Fruit fly (Drosophila melanogaster) whole organism, prepupa: ENCODE data around the gene CG7987.

Experiments used
- Blimp-1 ChIP-seq: fragments of 200-800 bp; sonication (Bioruptor generic); optimal IDR thresholded peaks from 3 replicates; lab custom pipeline; 2017; ENCODE audit warnings: missing biosample characterization, missing genetic modification characterization, mild to moderate bottlenecking, moderate library complexity, missing genetic modification reagents
- CG10669 ChIP-seq: fragments of 200-800 bp; sonication (Bioruptor generic); optimal IDR thresholded peaks from 3 replicates; lab custom pipeline; 2018; ENCODE audit warnings: missing biosample characterization, mild to moderate bottlenecking, missing genetic modification characterization, moderate library complexity
- CG11294 ChIP-seq: fragments of 200-800 bp; sonication (Bioruptor generic); IDR thresholded peaks from 2 replicates; pipeline ENCODE4 v1.3.6; 2022; ENCODE audit warnings: missing biosample characterization, missing genetic modification characterization
- CG11762 ChIP-seq: fragments of 200-800 bp; sonication (Bioruptor generic); optimal IDR thresholded peaks from 3 replicates; lab custom pipeline; 2016; ENCODE audit warnings: missing biosample characterization, missing genetic modification characterization; ENCODE audit not compliant: insufficient read depth
- CG11902 ChIP-seq: fragments of 200-800 bp; sonication (Bioruptor generic); optimal IDR thresholded peaks from 3 replicates; lab custom pipeline; 2016; ENCODE audit warnings: missing biosample characterization, missing genetic modification characterization
- CG15336 ChIP-seq: fragments of 200-800 bp; sonication (Bioruptor generic); IDR thresholded peaks from 2 replicates; pipeline ENCODE4 v1.3.6; 2022; ENCODE audit warnings: missing biosample characterization, missing genetic modification characterization
- CG1621 ChIP-seq: fragments of 200-800 bp; sonication (Bioruptor generic); optimal IDR thresholded peaks from 3 replicates; lab custom pipeline; 2018; ENCODE audit warnings: missing biosample characterization, mild to moderate bottlenecking, missing genetic modification characterization
- CG3032 ChIP-seq: fragments of 200-800 bp; optimal IDR thresholded peaks from 2 replicates; lab custom pipeline; 2019; ENCODE audit warnings: missing biosample characterization, mild to moderate bottlenecking, missing genetic modification characterization, moderate library complexity
- CG34406 ChIP-seq: fragments of 200-800 bp; sonication (Bioruptor generic); optimal IDR thresholded peaks from 3 replicates; lab custom pipeline; 2016; ENCODE audit warnings: missing biosample characterization, missing genetic modification characterization
- CG3919 ChIP-seq: fragments of 200-800 bp; sonication (Bioruptor generic); optimal IDR thresholded peaks from 3 replicates; lab custom pipeline; 2016; ENCODE audit warnings: missing biosample characterization, missing genetic modification characterization
- CG4318 ChIP-seq: fragments of 200-800 bp; sonication (Bioruptor generic); optimal IDR thresholded peaks from 3 replicates; lab custom pipeline; 2017; ENCODE audit warnings: missing biosample characterization, mild to moderate bottlenecking, missing genetic modification characterization
- CG6163 ChIP-seq: fragments of 200-800 bp; sonication (Bioruptor generic); IDR thresholded peaks from 3 replicates; pipeline ENCODE4 v1.3.6; 2022; ENCODE audit warnings: missing biosample characterization, missing genetic modification characterization
- CG6276 ChIP-seq: fragments of 200-800 bp; sonication (Bioruptor generic); optimal IDR thresholded peaks from 2 replicates; lab custom pipeline; 2017; ENCODE audit warnings: missing biosample characterization, mild to moderate bottlenecking, missing genetic modification characterization
- CG6808 ChIP-seq: fragments of 200-800 bp; sonication (Bioruptor generic); optimal IDR thresholded peaks from 3 replicates; lab custom pipeline; 2017; ENCODE audit warnings: missing biosample characterization, missing genetic modification characterization, mild to moderate bottlenecking, moderate library complexity, missing genetic modification reagents
- CG6854 ChIP-seq: fragments of 200-800 bp; sonication (Bioruptor generic); optimal IDR thresholded peaks from 2 replicates; lab custom pipeline; 2017; ENCODE audit warnings: missing biosample characterization, mild to moderate bottlenecking, missing genetic modification characterization
- CG7368 ChIP-seq: fragments of 200-800 bp; sonication (Bioruptor generic); optimal IDR thresholded peaks from 3 replicates; lab custom pipeline; 2016; ENCODE audit warnings: missing biosample characterization, missing genetic modification characterization
- CG8119 ChIP-seq: fragments of 200-800 bp; sonication (Bioruptor generic); IDR thresholded peaks from 3 replicates; pipeline ENCODE4 v1.3.6; 2022; ENCODE audit warnings: missing biosample characterization, missing genetic modification characterization
- CG8319 ChIP-seq: fragments of 200-800 bp; sonication (Bioruptor generic); optimal IDR thresholded peaks from 3 replicates; lab custom pipeline; 2016; ENCODE audit warnings: missing biosample characterization, missing genetic modification characterization
- CG8632 ChIP-seq: fragments of 200-800 bp; sonication (Bioruptor generic); optimal IDR thresholded peaks from 3 replicates; lab custom pipeline; 2016; ENCODE audit warnings: missing biosample characterization, missing genetic modification characterization
- Eip75B ChIP-seq: fragments of 200-800 bp; sonication (Bioruptor generic); optimal IDR thresholded peaks from 3 replicates; lab custom pipeline; 2016; ENCODE audit warnings: missing biosample characterization, missing genetic modification characterization
- Eip78C ChIP-seq: fragments of 200-800 bp; sonication (Bioruptor generic); peaks from one replicate; lab custom pipeline; 2016; ENCODE audit warnings: missing biosample characterization, missing genetic modification characterization
- Eip93F ChIP-seq: fragments of 200-800 bp; sonication (Bioruptor generic); optimal IDR thresholded peaks from 2 replicates; lab custom pipeline; 2016; ENCODE audit warnings: missing biosample characterization, mild to moderate bottlenecking, missing genetic modification characterization
- Ets21C ChIP-seq: fragments of 200-800 bp; sonication (Bioruptor generic); optimal IDR thresholded peaks from 3 replicates; lab custom pipeline; 2016; ENCODE audit warnings: missing biosample characterization, missing genetic modification characterization
- Gug ChIP-seq: fragments of 200-800 bp; sonication (Bioruptor generic); IDR thresholded peaks from 2 replicates; pipeline ENCODE4 v1.3.6; 2022; ENCODE audit warnings: missing biosample characterization, missing genetic modification characterization
- Hr38 ChIP-seq: sonication (Bioruptor generic); optimal IDR thresholded peaks from 2 replicates; lab custom pipeline; 2016; ENCODE audit warnings: missing biosample characterization, missing genetic modification characterization
- Hr39 ChIP-seq: fragments of 200-800 bp; sonication (Bioruptor generic); optimal IDR thresholded peaks from 2 replicates; lab custom pipeline; 2016; ENCODE audit warnings: missing biosample characterization, missing genetic modification characterization
- Met ChIP-seq: fragments of 200-800 bp; sonication (Bioruptor generic); optimal IDR thresholded peaks from 3 replicates; lab custom pipeline; 2016; ENCODE audit warnings: missing biosample characterization, missing genetic modification characterization
- OdsH ChIP-seq: fragments of 200-800 bp; sonication (Bioruptor generic); optimal IDR thresholded peaks from 3 replicates; lab custom pipeline; 2016; ENCODE audit warnings: missing biosample characterization, missing genetic modification characterization
- Smox ChIP-seq: fragments of 200-800 bp; sonication (Bioruptor generic); optimal IDR thresholded peaks from 3 replicates; lab custom pipeline; 2016; ENCODE audit warnings: missing biosample characterization, missing genetic modification characterization
- achi ChIP-seq: fragments of 200-800 bp; sonication (Bioruptor generic); optimal IDR thresholded peaks from 3 replicates; lab custom pipeline; 2016; ENCODE audit warnings: missing biosample characterization, missing genetic modification characterization
- acj6 ChIP-seq: fragments of 200-800 bp; sonication (Bioruptor generic); optimal IDR thresholded peaks from 3 replicates; lab custom pipeline; 2016; ENCODE audit warnings: missing biosample characterization, missing genetic modification characterization
- cyc ChIP-seq: fragments of 200-800 bp; sonication (Bioruptor generic); optimal IDR thresholded peaks from 3 replicates; lab custom pipeline; 2016; ENCODE audit warnings: missing biosample characterization, missing genetic modification characterization
- dac ChIP-seq: fragments of 200-800 bp; sonication (Bioruptor generic); optimal IDR thresholded peaks from 2 replicates; lab custom pipeline; 2017; ENCODE audit warnings: missing biosample characterization, mild to moderate bottlenecking, missing genetic modification characterization
- dsx ChIP-seq: fragments of 200-800 bp; optimal IDR thresholded peaks from 3 replicates; lab custom pipeline; 2019; ENCODE audit warnings: missing biosample characterization, mild to moderate bottlenecking, missing genetic modification characterization, moderate library complexity; ENCODE audit not compliant: poor library complexity, severe bottlenecking
- esn ChIP-seq: fragments of 200-800 bp; sonication (Bioruptor generic); optimal IDR thresholded peaks from 2 replicates; lab custom pipeline; 2016; ENCODE audit warnings: missing biosample characterization, mild to moderate bottlenecking, missing genetic modification characterization, moderate library complexity
- fd59A ChIP-seq: fragments of 200-800 bp; sonication (Bioruptor generic); optimal IDR thresholded peaks from 2 replicates; lab custom pipeline; 2017; ENCODE audit warnings: missing biosample characterization, mild to moderate bottlenecking, missing genetic modification characterization, missing genetic modification reagents
- fd85E ChIP-seq: fragments of 200-800 bp; sonication (Bioruptor generic); optimal IDR thresholded peaks from 3 replicates; lab custom pipeline; 2016; ENCODE audit warnings: missing biosample characterization, missing genetic modification characterization
- fkh ChIP-seq: fragments of 200-800 bp; sonication (Bioruptor generic); optimal IDR thresholded peaks from 3 replicates; lab custom pipeline; 2017; ENCODE audit warnings: missing biosample characterization, mild to moderate bottlenecking, missing genetic modification characterization, moderate library complexity
- lz ChIP-seq: fragments of 200-800 bp; sonication (Bioruptor generic); optimal IDR thresholded peaks from 3 replicates; lab custom pipeline; 2016; ENCODE audit warnings: missing biosample characterization, missing genetic modification characterization
- pdm3 ChIP-seq: fragments of 200-800 bp; sonication (Bioruptor generic); optimal IDR thresholded peaks from 3 replicates; lab custom pipeline; 2016; ENCODE audit warnings: missing biosample characterization, missing genetic modification characterization
- salr ChIP-seq, 2 experiments: fragments of 200-800 bp; sonication (Bioruptor generic); optimal IDR thresholded peaks; 3 replicates each; lab custom pipeline; 2016 to 2018; ENCODE audit warnings: missing biosample characterization in 2 of 2, missing genetic modification characterization in 2 of 2, mild to moderate bottlenecking in 1 of 2
- ss ChIP-seq, 2 experiments: fragments of 200-800 bp; sonication (Bioruptor generic); optimal IDR thresholded peaks; 2 replicates in 1 of 2; 3 replicates in 1 of 2; lab custom pipeline; 2017 to 2018; ENCODE audit warnings: mild to moderate bottlenecking in 2 of 2, missing biosample characterization in 2 of 2, missing genetic modification characterization in 2 of 2, moderate library complexity in 1 of 2
- svp ChIP-seq: fragments of 200-800 bp; sonication (Bioruptor generic); peaks from one replicate; lab custom pipeline; 2016; ENCODE audit warnings: missing biosample characterization, missing genetic modification characterization
- topi ChIP-seq: fragments of 200-800 bp; sonication (Bioruptor generic); optimal IDR thresholded peaks from 3 replicates; lab custom pipeline; 2016; ENCODE audit warnings: missing biosample characterization, missing genetic modification characterization
- vri ChIP-seq: fragments of 200-800 bp; sonication (Bioruptor generic); optimal IDR thresholded peaks from 3 replicates; lab custom pipeline; 2016; ENCODE audit warnings: missing biosample characterization, mild to moderate bottlenecking, missing genetic modification characterization

Gene CG7987

dm6 chr3R:14558383-14558883 is 17.3 kb downstream of the CG7987 start (continued):
- TF ChIP-seq pdm3 (GFP tag; lab: Kevin White, UChicago) (peak; percentile 79), salr (GFP tag; optimal IDR thresholded peaks at IDR 0.05; lab: Kevin White, UChicago) (peak; percentile 24 to 78), ss (GFP tag; optimal IDR thresholded peaks at IDR 0.05; lab: Kevin White, UChicago) (peak in 1 of 2 experiments; percentile 69), achi (GFP tag; lab: Kevin White, UChicago) (peak; percentile 67), vri (GFP tag; lab: Kevin White, UChicago) (no peak), fd59A (GFP tag; lab: Kevin White, UChicago) (peak; percentile 37), CG8632 (peak; percentile 30), Gug (GFP tag; lab: Robert Waterston, UW) (peak; percentile 73), CG4318 (GFP tag; lab: Kevin White, UChicago) (peak; percentile 86), Eip78C (GFP tag; lab: Kevin White, UChicago) (peak; percentile 94), CG6808 (GFP tag; lab: Kevin White, UChicago) (peak; percentile 49), CG15336 (GFP tag; lab: Robert Waterston, UW) (peak; percentile 88), CG10669 (GFP tag; lab: Kevin White, UChicago) (peak; percentile 72), Hr39 (peak; percentile 28), CG6163 (GFP tag; lab: Robert Waterston, UW) (peak; percentile 76; the same call in 2 of the 3 replicates), Smox (peak; percentile 46), CG11902 (no peak), esn (GFP tag; lab: Kevin White, UChicago) (peak; percentile 59), Met (GFP tag; lab: Kevin White, UChicago) (peak; percentile 63), Hr38 (no peak), OdsH (GFP tag; lab: Kevin White, UChicago) (peak; percentile 65), CG8319 (GFP tag; lab: Kevin White, UChicago) (no peak), CG3919 (peak; percentile 67), CG8119 (peak; percentile 89), CG3032 (tag; lab: Kevin White, UChicago) (peak; percentile 58), Eip93F (GFP tag; lab: Kevin White, UChicago) (no peak), CG11294 (GFP tag; lab: Robert Waterston, UW) (peak; percentile 59; the same call in 1 of the 2 replicates), CG6854 (no peak), CG7368 (GFP tag; lab: Kevin White, UChicago) (peak; percentile 34), CG6276 (GFP tag; lab: Kevin White, UChicago) (peak; percentile 79), dsx (GFP tag; lab: Kevin White, UChicago) (peak; percentile 67)

- no peak for TF ChIP-seq CG4318 (GFP tag; lab: Kevin White, UChicago)
- TF ChIP-seq CG10669 (GFP tag; lab: Kevin White, UChicago): no peak
- peak; percentile 87 for TF ChIP-seq CG6276 (GFP tag; lab: Kevin White, UChicago)
- peak; percentile 32 for TF ChIP-seq CG1621
- no peak for TF ChIP-seq CG11762
- TF ChIP-seq Eip75B (GFP tag; lab: Kevin White, UChicago): peak; percentile 32
- TF ChIP-seq svp (GFP tag; lab: Kevin White, UChicago): peak; percentile 52
- peak; percentile 5 for TF ChIP-seq fkh (GFP tag; lab: Kevin White, UChicago)
- no peak for TF ChIP-seq CG7368 (GFP tag; lab: Kevin White, UChicago)
- peak; percentile 40 for TF ChIP-seq CG34406
- no peak for TF ChIP-seq lz (GFP tag; lab: Kevin White, UChicago)
- peak; percentile 0 for TF ChIP-seq CG8632
- TF ChIP-seq CG3032 (tag; lab: Kevin White, UChicago): peak; percentile 33
- no peak for TF ChIP-seq acj6 (GFP tag; lab: Kevin White, UChicago)
- no peak for TF ChIP-seq Blimp-1 (GFP tag; lab: Kevin White, UChicago)
- TF ChIP-seq CG6854: no peak
- TF ChIP-seq OdsH (GFP tag; lab: Kevin White, UChicago): no peak
- TF ChIP-seq CG11294 (GFP tag; lab: Robert Waterston, UW): no peak; the same call in 1 of the 2 replicates
- TF ChIP-seq dac (GFP tag; lab: Kevin White, UChicago): peak; percentile 44
- no peak for TF ChIP-seq topi (GFP tag; lab: Kevin White, UChicago)
- no peak for TF ChIP-seq cyc (GFP tag; lab: Kevin White, UChicago)
- TF ChIP-seq Ets21C: no peak
- peak; percentile 88 for TF ChIP-seq CG8119
- TF ChIP-seq fd85E (GFP tag; lab: Kevin White, UChicago): no peak
- TF ChIP-seq achi (GFP tag; lab: Kevin White, UChicago): peak; percentile 63
- no peak for TF ChIP-seq Smox
- peak; percentile 68 for TF ChIP-seq Gug (GFP tag; lab: Robert Waterston, UW)
- peak; percentile 56 for TF ChIP-seq CG6808 (GFP tag; lab: Kevin White, UChicago)
- TF ChIP-seq Eip78C (GFP tag; lab: Kevin White, UChicago): peak; percentile 26
- TF ChIP-seq Met (GFP tag; lab: Kevin White, UChicago): no peak
- peak; percentile 21 to 52 for TF ChIP-seq ss (GFP tag; optimal IDR thresholded peaks at IDR 0.05; lab: Kevin White, UChicago)
- TF ChIP-seq CG6163 (GFP tag; lab: Robert Waterston, UW): peak; percentile 91
Observed at dm6 chr3R:14557480-14558354, 18.0 kb downstream of the CG7987 start, which contains the start of gene Pde6. Pde6 (minus strand) TSS chr3R:14558304.
